Fruit fly (Drosophila melanogaster) whole organism, embryonic: ENCODE measurements around the gene Pop4.

Experiments
- Adf1 ChIP-seq: fragments of 200-800 bp; sonication (Bioruptor generic); IDR thresholded peaks from 2 replicates; pipeline ENCODE4 v1.3.6; 2022; ENCODE audit warnings: missing biosample characterization, missing genetic modification characterization
- CG10147 ChIP-seq: fragments of 200-800 bp; sonication (Bioruptor generic); optimal IDR thresholded peaks from 2 replicates; lab custom pipeline; 2019; ENCODE audit warnings: missing biosample characterization, mild to moderate bottlenecking, missing genetic modification characterization, moderate library complexity
- CG11398 ChIP-seq: fragments of 200-800 bp; sonication (Bioruptor generic); optimal IDR thresholded peaks from 2 replicates; lab custom pipeline; 2016; ENCODE audit warnings: missing biosample characterization, missing genetic modification characterization
- CG11696 ChIP-seq: fragments of 200-800 bp; sonication (Bioruptor generic); IDR thresholded peaks from 2 replicates; pipeline ENCODE4 v1.3.6; 2022; ENCODE audit warnings: missing biosample characterization, missing genetic modification characterization
- CG12942 ChIP-seq: fragments of 200-800 bp; sonication (Bioruptor generic); optimal IDR thresholded peaks from 3 replicates; lab custom pipeline; 2016; ENCODE audit warnings: missing biosample characterization, missing genetic modification characterization
- CG13775 ChIP-seq: fragments of 200-800 bp; sonication (Bioruptor generic); optimal IDR thresholded peaks from 3 replicates; lab custom pipeline; 2017; ENCODE audit warnings: missing biosample characterization, mild to moderate bottlenecking, missing genetic modification characterization
- CG16813 ChIP-seq: fragments of 200-800 bp; sonication (Bioruptor generic); IDR thresholded peaks from 3 replicates; pipeline ENCODE4 v1.3.6; 2022; ENCODE audit warnings: missing biosample characterization, missing genetic modification characterization; ENCODE audit not compliant: partially characterized antibody
- CG18619 ChIP-seq: fragments of 200-800 bp; sonication (Bioruptor generic); optimal IDR thresholded peaks from 3 replicates; lab custom pipeline; 2017; ENCODE audit warnings: missing biosample characterization, mild to moderate bottlenecking, missing genetic modification characterization
- CG2875 ChIP-seq: fragments of 200-800 bp; sonication (Bioruptor generic); optimal IDR thresholded peaks from 2 replicates; lab custom pipeline; 2017; ENCODE audit warnings: missing biosample characterization, mild to moderate bottlenecking, missing genetic modification characterization, missing genetic modification reagents
- CG31388 ChIP-seq: fragments of 200-800 bp; sonication (Bioruptor generic); optimal IDR thresholded peaks from 2 replicates; lab custom pipeline; 2016; ENCODE audit warnings: missing biosample characterization, missing genetic modification characterization
- CG7745 ChIP-seq: fragments of 200-800 bp; sonication (Bioruptor generic); optimal IDR thresholded peaks from 2 replicates; lab custom pipeline; 2018; ENCODE audit warnings: missing biosample characterization, mild to moderate bottlenecking, missing genetic modification characterization, moderate library complexity
- CG7928 ChIP-seq: fragments of 200-800 bp; sonication (Bioruptor generic); optimal IDR thresholded peaks from 2 replicates; lab custom pipeline; 2017; ENCODE audit warnings: missing biosample characterization, mild to moderate bottlenecking, missing genetic modification characterization
- CG9817 ChIP-seq: fragments of 200-800 bp; sonication (Bioruptor generic); optimal IDR thresholded peaks from 2 replicates; lab custom pipeline; 2018; ENCODE audit warnings: missing biosample characterization, mild to moderate bottlenecking, missing genetic modification characterization, moderate library complexity
- Dll ChIP-seq: fragments of 200-800 bp; sonication (Bioruptor generic); IDR thresholded peaks from 4 replicates; pipeline ENCODE4 v1.3.6; 2022; ENCODE audit warnings: missing biosample characterization, missing genetic modification characterization; ENCODE audit not compliant: partially characterized antibody
- Drgx ChIP-seq: fragments of 200-800 bp; sonication (Bioruptor generic); IDR thresholded peaks from 2 replicates; pipeline ENCODE4 v1.3.6; 2022; ENCODE audit warnings: missing biosample characterization, missing genetic modification characterization
- Fer3 ChIP-seq: fragments of 200-800 bp; sonication (Bioruptor generic); optimal IDR thresholded peaks from 2 replicates; lab custom pipeline; 2018; ENCODE audit warnings: missing biosample characterization, mild to moderate bottlenecking, missing genetic modification characterization, moderate library complexity
- GATAe ChIP-seq: fragments of 200-800 bp; sonication (Bioruptor generic); conservative IDR thresholded peaks from 2 replicates; pipeline ENCODE4 v1.3.6; 2022; ENCODE audit warnings: missing biosample characterization, missing genetic modification characterization
- MESR4 ChIP-seq: fragments of 200-800 bp; sonication (Bioruptor generic); optimal IDR thresholded peaks from 2 replicates; lab custom pipeline; 2018; ENCODE audit warnings: missing biosample characterization, mild to moderate bottlenecking, missing genetic modification characterization, moderate library complexity
- Nf-YC ChIP-seq: fragments of 200-800 bp; optimal IDR thresholded peaks from 3 replicates; lab custom pipeline; 2019; ENCODE audit warnings: missing biosample characterization, mild to moderate bottlenecking, missing genetic modification characterization, moderate library complexity
- Poxn ChIP-seq: fragments of 200-800 bp; sonication (Bioruptor generic); IDR thresholded peaks from 2 replicates; pipeline ENCODE4 v1.3.6; 2022; ENCODE audit warnings: missing biosample characterization, missing genetic modification characterization
- az2 ChIP-seq: fragments of 200-800 bp; sonication (Bioruptor generic); optimal IDR thresholded peaks from 3 replicates; lab custom pipeline; 2016; ENCODE audit warnings: missing biosample characterization, missing genetic modification characterization
- bigmax ChIP-seq: fragments of 200-800 bp; sonication (Bioruptor generic); optimal IDR thresholded peaks from 2 replicates; lab custom pipeline; 2018; ENCODE audit warnings: missing biosample characterization, mild to moderate bottlenecking, missing genetic modification characterization
- cad ChIP-seq: fragments of >200 bp; optimal IDR thresholded peaks from 2 replicates; lab custom pipeline; 2017; ENCODE audit warnings: missing biosample characterization, missing genetic modification characterization
- chm ChIP-seq: fragments of 200-800 bp; sonication (Bioruptor generic); IDR thresholded peaks from 2 replicates; pipeline ENCODE4 v1.3.6; 2022; ENCODE audit warnings: missing biosample characterization, missing genetic modification characterization
- crol ChIP-seq: fragments of 200-800 bp; sonication (Bioruptor generic); IDR thresholded peaks from 2 replicates; pipeline ENCODE4 v1.3.6; 2022; ENCODE audit warnings: missing biosample characterization, missing genetic modification characterization
- disco-r ChIP-seq: fragments of 200-800 bp; sonication (Bioruptor generic); optimal IDR thresholded peaks from 2 replicates; lab custom pipeline; 2016; ENCODE audit warnings: missing biosample characterization, missing genetic modification characterization
- fd96Cb ChIP-seq: fragments of 200-800 bp; sonication (Bioruptor generic); optimal IDR thresholded peaks from 2 replicates; lab custom pipeline; 2018; ENCODE audit warnings: missing biosample characterization, mild to moderate bottlenecking, missing genetic modification characterization, moderate library complexity
- grn ChIP-seq: fragments of 200-800 bp; sonication (Bioruptor generic); optimal IDR thresholded peaks from 3 replicates; lab custom pipeline; 2017; ENCODE audit warnings: missing biosample characterization, missing genetic modification characterization
- gro ChIP-seq: fragments of 200-800 bp; sonication (Bioruptor generic); optimal IDR thresholded peaks from 2 replicates; lab custom pipeline; 2016; ENCODE audit warnings: missing biosample characterization, missing genetic modification characterization
- ham ChIP-seq: fragments of 200-800 bp; sonication (Bioruptor generic); IDR thresholded peaks from 2 replicates; pipeline ENCODE4 v1.3.6; 2022; ENCODE audit warnings: missing biosample characterization, missing genetic modification characterization
- her ChIP-seq: fragments of 200-800 bp; sonication (Bioruptor generic); optimal IDR thresholded peaks from 2 replicates; lab custom pipeline; 2016; ENCODE audit warnings: missing biosample characterization, missing genetic modification characterization
- ind ChIP-seq: fragments of 200-800 bp; sonication (Bioruptor generic); optimal IDR thresholded peaks from 3 replicates; lab custom pipeline; 2016; ENCODE audit warnings: missing biosample characterization, missing genetic modification characterization
- jing ChIP-seq: fragments of 200-800 bp; sonication (Bioruptor generic); optimal IDR thresholded peaks from 2 replicates; lab custom pipeline; 2018; ENCODE audit warnings: missing biosample characterization, mild to moderate bottlenecking, missing genetic modification characterization
- ken ChIP-seq: fragments of 200-800 bp; sonication (Bioruptor generic); IDR thresholded peaks from 3 replicates; pipeline ENCODE4 v1.3.6; 2022; ENCODE audit warnings: missing biosample characterization, missing genetic modification characterization
- lola ChIP-seq, 3 experiments: fragments of >200 bp in 2 of 3; fragments of 200-800 bp in 1 of 3; sonication (Bioruptor generic) in 1 of 3; optimal IDR thresholded peaks; 2 replicates each; lab custom pipeline; 2017 to 2019; ENCODE audit warnings: missing biosample characterization in 3 of 3, missing genetic modification characterization in 3 of 3, mild to moderate bottlenecking in 1 of 3, moderate library complexity in 1 of 3
- nerfin-1 ChIP-seq: fragments of 200-800 bp; sonication (Bioruptor generic); optimal IDR thresholded peaks from 3 replicates; lab custom pipeline; 2019; ENCODE audit warnings: missing biosample characterization, mild to moderate bottlenecking, missing genetic modification characterization, moderate library complexity
- nerfin-2 ChIP-seq: fragments of 200-800 bp; sonication (Bioruptor generic); IDR thresholded peaks from 2 replicates; pipeline ENCODE4 v1.3.6; 2022; ENCODE audit warnings: missing biosample characterization, missing genetic modification characterization; ENCODE audit not compliant: partially characterized antibody
- nmo ChIP-seq: fragments of 200-800 bp; sonication (Bioruptor generic); optimal IDR thresholded peaks from 2 replicates; lab custom pipeline; 2018; ENCODE audit warnings: missing biosample characterization, mild to moderate bottlenecking, missing genetic modification characterization, moderate library complexity
- nom ChIP-seq: fragments of 200-800 bp; sonication (Bioruptor generic); optimal IDR thresholded peaks from 2 replicates; lab custom pipeline; 2017; ENCODE audit warnings: missing biosample characterization, missing genetic modification characterization, mild to moderate bottlenecking, moderate library complexity, missing genetic modification reagents
- oc ChIP-seq: fragments of 200-800 bp; sonication (Bioruptor generic); optimal IDR thresholded peaks from 2 replicates; lab custom pipeline; 2018; ENCODE audit warnings: missing biosample characterization, mild to moderate bottlenecking, missing genetic modification characterization, moderate library complexity
- onecut ChIP-seq: fragments of 200-800 bp; sonication (Bioruptor generic); IDR thresholded peaks from 2 replicates; pipeline ENCODE4 v1.3.6; 2022; ENCODE audit warnings: missing biosample characterization, missing genetic modification characterization
- org-1 ChIP-seq: fragments of 200-800 bp; sonication (Bioruptor generic); optimal IDR thresholded peaks from 2 replicates; lab custom pipeline; 2017; ENCODE audit warnings: missing biosample characterization, missing genetic modification characterization
- pita ChIP-seq: fragments of 200-800 bp; sonication (Bioruptor generic); optimal IDR thresholded peaks from 2 replicates; lab custom pipeline; 2017; ENCODE audit warnings: missing biosample characterization, mild to moderate bottlenecking, missing genetic modification characterization
- ranshi ChIP-seq: fragments of 200-800 bp; sonication (Bioruptor generic); IDR thresholded peaks from 2 replicates; pipeline ENCODE4 v1.3.6; 2022; ENCODE audit warnings: missing biosample characterization, missing genetic modification characterization
- salm ChIP-seq: fragments of 200-800 bp; sonication (Bioruptor generic); optimal IDR thresholded peaks from 2 replicates; lab custom pipeline; 2018; ENCODE audit warnings: missing biosample characterization, mild to moderate bottlenecking, missing genetic modification characterization
- stwl ChIP-seq: fragments of 200-800 bp; sonication (Bioruptor generic); optimal IDR thresholded peaks from 3 replicates; lab custom pipeline; 2018; ENCODE audit warnings: missing biosample characterization, mild to moderate bottlenecking, missing genetic modification characterization, moderate library complexity
- tin ChIP-seq: fragments of 200-800 bp; sonication (Bioruptor generic); optimal IDR thresholded peaks from 3 replicates; lab custom pipeline; 2016; ENCODE audit warnings: missing biosample characterization, missing genetic modification characterization
- trem ChIP-seq: fragments of 200-800 bp; optimal IDR thresholded peaks from 3 replicates; lab custom pipeline; 2019; ENCODE audit warnings: missing biosample characterization, mild to moderate bottlenecking, missing genetic modification characterization, moderate library complexity
- twi ChIP-seq: fragments of 200-800 bp; optimal IDR thresholded peaks from 2 replicates; lab custom pipeline; 2019; ENCODE audit warnings: missing biosample characterization, mild to moderate bottlenecking, missing genetic modification characterization, moderate library complexity
- wek ChIP-seq: fragments of 200-800 bp; sonication (Bioruptor generic); optimal IDR thresholded peaks from 3 replicates; lab custom pipeline; 2018; ENCODE audit warnings: missing biosample characterization, mild to moderate bottlenecking, missing genetic modification characterization, moderate library complexity
- zf30C ChIP-seq: fragments of 200-800 bp; sonication (Bioruptor generic); optimal IDR thresholded peaks from 3 replicates; lab custom pipeline; 2018; ENCODE audit warnings: missing biosample characterization, mild to moderate bottlenecking, missing genetic modification characterization

Pop4 gene

dm6 chr3L:7974671-7975281, 3.7 kb downstream of the Pop4 start, which contains the start of gene CG8042 (continued):
- no peak for TF ChIP-seq tin (GFP tag; lab: Kevin White, UChicago)
- no peak for TF ChIP-seq CG12942 (GFP tag; lab: Kevin White, UChicago)
- no peak for TF ChIP-seq her (GFP tag; lab: Kevin White, UChicago)
- peak; percentile 84 for TF ChIP-seq Dll (GFP tag; lab: Robert Waterston, UW)
- TF ChIP-seq Fer3, result no peak
- no peak for TF ChIP-seq org-1 (GFP tag; lab: Kevin White, UChicago)
- TF ChIP-seq disco-r (GFP tag; lab: Kevin White, UChicago), result no peak
- TF ChIP-seq chm, result no peak
- TF ChIP-seq CG9817, result no peak
- no peak for TF ChIP-seq pita (GFP tag; lab: Kevin White, UChicago)
- TF ChIP-seq CG11398 (GFP tag; lab: Kevin White, UChicago), result no peak
- TF ChIP-seq gro (GFP tag; lab: Kevin White, UChicago), result no peak
- no peak for TF ChIP-seq ranshi (GFP tag; lab: Robert Waterston, UW)
- TF ChIP-seq CG18619 (GFP tag; lab: Kevin White, UChicago), result no peak
- TF ChIP-seq crol (GFP tag; lab: Robert Waterston, UW), result no peak
- peak; percentile 45; the same call in 1 of the 3 replicates for TF ChIP-seq CG16813
- no peak for TF ChIP-seq CG11696 (GFP tag; lab: Robert Waterston, UW)
- no peak for TF ChIP-seq cad (GFP tag; lab: Kevin White, UChicago)
- TF ChIP-seq CG10147 (GFP tag; lab: Kevin White, UChicago), result no peak
- no peak for TF ChIP-seq ken (GFP tag; lab: Robert Waterston, UW)
- TF ChIP-seq CG2875 (GFP tag; lab: Kevin White, UChicago), result no peak
- no peak for TF ChIP-seq bigmax (GFP tag; lab: Kevin White, UChicago)
- TF ChIP-seq Nf-YC (tag; lab: Kevin White, UChicago), result no peak
- TF ChIP-seq onecut (GFP tag; lab: Robert Waterston, UW), result no peak
- TF ChIP-seq jing (GFP tag; lab: Kevin White, UChicago), result no peak
- TF ChIP-seq CG7928, result no peak
- no peak for TF ChIP-seq Adf1 (GFP tag; lab: Robert Waterston, UW)
- TF ChIP-seq oc, result no peak
- TF ChIP-seq nom (GFP tag; lab: Kevin White, UChicago), result no peak
- TF ChIP-seq lola (GFP tag; optimal IDR thresholded peaks at IDR 0.05; lab: Kevin White, UChicago), result no peak
- TF ChIP-seq Poxn (GFP tag; lab: Robert Waterston, UW), result no peak
- no peak for TF ChIP-seq nerfin-2 (GFP tag; lab: Robert Waterston, UW)
- TF ChIP-seq ind, result no peak
- TF ChIP-seq CG31388 (GFP tag; lab: Kevin White, UChicago), result no peak
- TF ChIP-seq MESR4 (GFP tag; lab: Kevin White, UChicago), result peak; percentile 41
- no peak for TF ChIP-seq CG13775 (GFP tag; lab: Kevin White, UChicago)
- no peak for TF ChIP-seq twi
- no peak for TF ChIP-seq az2 (GFP tag; lab: Kevin White, UChicago)
- no peak for TF ChIP-seq fd96Cb
- no peak for TF ChIP-seq Drgx (GFP tag; lab: Robert Waterston, UW)
- TF ChIP-seq ham, result no peak
- TF ChIP-seq CG7745 (tag; lab: Kevin White, UChicago), result no peak
- TF ChIP-seq zf30C (GFP tag; lab: Kevin White, UChicago), result no peak
- peak; percentile 11 for TF ChIP-seq stwl (tag; lab: Kevin White, UChicago)
- no peak for TF ChIP-seq GATAe
- TF ChIP-seq nerfin-1 (tag; lab: Kevin White, UChicago), result no peak
- no peak for TF ChIP-seq wek (GFP tag; lab: Kevin White, UChicago)
- no peak for TF ChIP-seq nmo
- TF ChIP-seq grn, result no peak
- no peak for TF ChIP-seq salm (tag; lab: Kevin White, UChicago)
- TF ChIP-seq trem, result peak; percentile 48
